Worm (Caenorhabditis elegans): ENCODE data around the gene glf-1.
A peak's percentile ranks its signal among the peaks of the same experiment; 100 is the strongest.

The glf-1 gene

DNA sequence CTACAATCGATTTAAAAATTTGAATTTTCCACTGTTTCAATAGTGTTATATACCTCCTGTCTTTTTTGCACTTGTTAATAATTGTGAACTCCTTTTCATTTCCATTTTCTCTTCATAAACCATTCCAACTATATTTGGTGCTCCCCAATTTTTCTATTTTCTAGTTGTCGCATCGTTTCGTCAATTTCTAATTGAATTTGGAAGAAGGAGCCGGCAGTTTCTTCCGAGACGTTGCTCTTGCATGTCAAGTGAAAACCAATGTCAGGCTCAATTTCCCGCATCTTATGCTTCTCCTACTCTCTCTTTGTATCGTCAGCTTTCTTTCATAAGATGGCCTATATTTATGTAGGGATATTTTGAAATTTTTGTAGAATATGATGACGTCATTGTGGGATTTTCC is 42.2 kb downstream of the glf-1 start:
- TF ChIP-seq nhr-84 (tag; optimal IDR thresholded peaks at IDR 0.05) (no peak), lin-14 (GFP tag; optimal IDR thresholded peaks at IDR 0.05) (peak; percentile 60)

DNA sequence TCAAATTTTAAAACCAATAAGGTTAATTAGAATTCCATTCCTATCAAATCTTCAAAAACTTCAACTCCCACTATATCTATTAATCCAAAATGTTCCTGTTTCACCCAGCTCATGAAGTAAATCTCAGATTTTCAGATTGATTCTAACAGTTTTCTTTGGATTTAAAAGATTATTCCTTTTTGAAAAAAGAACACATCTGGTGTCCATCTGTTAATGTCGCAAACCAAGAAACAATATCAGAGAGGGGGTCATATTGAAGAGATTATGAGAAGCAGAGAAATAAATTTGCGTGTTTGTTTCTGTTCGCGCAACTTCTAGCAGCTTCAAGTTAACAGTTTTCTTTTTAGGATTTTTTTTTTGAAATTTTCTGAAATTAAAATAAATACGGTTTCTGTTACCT is 43.3 kb downstream of the glf-1 start:
- TF ChIP-seq fkh-4 (tag; optimal IDR thresholded peaks at IDR 0.05; ENCODE audit: borderline replicate concordance) (peak; percentile 8), unc-62 (GFP tag; optimal IDR thresholded peaks at IDR 0.05) (no peak), dsc-1 (tag; optimal IDR thresholded peaks at IDR 0.05) (peak; percentile 41), nhr-47 (tag; optimal IDR thresholded peaks at IDR 0.05) (no peak), efl-1 (optimal IDR thresholded peaks at IDR 0.05) (no peak), efl-1 (GFP tag; optimal IDR thresholded peaks at IDR 0.05 in 1 of 2) (peak in 1 of 2 experiments; percentile 34)

DNA sequence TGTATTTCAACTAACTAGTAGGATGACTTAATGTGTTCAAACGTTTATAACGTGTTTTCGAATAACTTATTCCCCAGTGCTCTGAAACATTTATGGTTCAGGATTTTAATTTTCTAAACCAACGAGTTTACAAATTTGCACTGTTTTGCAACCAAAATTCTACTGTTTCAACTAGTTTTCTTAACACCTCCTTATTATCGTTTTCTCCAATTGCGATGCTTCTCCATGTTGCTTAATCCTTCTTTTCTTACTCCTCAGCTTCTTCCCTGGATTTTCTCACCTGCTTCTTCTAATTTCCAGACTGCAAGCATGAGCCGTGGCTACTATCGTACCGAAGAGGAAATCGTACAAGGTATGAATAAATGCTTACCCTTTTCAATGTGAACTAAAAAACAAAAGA is 44.7 kb downstream of the glf-1 start, which contains the start of gene lin-33:
Gene lin-33, plus strand, starts transcription at position 301 of the 400 bp plus-strand sequence.
- TF ChIP-seq efl-1 (optimal IDR thresholded peaks at IDR 0.05) (no peak), efl-1 (GFP tag; optimal IDR thresholded peaks at IDR 0.05 in 1 of 2) (peak in 1 of 2 experiments; percentile 86), fos-1 (tag; optimal IDR thresholded peaks at IDR 0.05) (no peak)

DNA sequence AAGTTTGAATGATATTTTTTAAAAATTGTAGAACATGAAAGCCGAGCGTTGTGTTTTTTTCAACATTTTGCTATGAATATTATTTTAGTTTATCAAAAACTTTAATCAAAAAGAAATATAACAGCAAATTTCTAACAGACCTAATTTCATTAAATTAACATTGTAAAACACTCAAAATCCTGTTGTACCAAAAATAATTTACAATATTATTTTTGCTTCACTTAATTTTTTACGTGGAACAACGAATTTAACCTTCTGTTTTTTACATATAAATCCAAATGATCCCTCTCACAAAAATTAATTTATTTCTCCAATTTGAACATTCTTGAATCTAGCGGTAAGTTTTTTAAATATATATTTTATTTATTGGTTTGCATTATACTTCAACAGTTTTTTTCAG is 48.4 kb downstream of the glf-1 start, which contains the start of gene H32C10.1:
Gene H32C10.1, plus strand, starts transcription at position 301 of the 400 bp plus-strand sequence.
- no peak for TF ChIP-seq ceh-82 (tag; optimal IDR thresholded peaks at IDR 0.05)
- no peak for TF ChIP-seq mef-2 (tag; optimal IDR thresholded peaks at IDR 0.05)
- TF ChIP-seq fkh-10 (GFP tag; optimal IDR thresholded peaks at IDR 0.05): no peak
- no peak for TF ChIP-seq ceh-90 (tag; optimal IDR thresholded peaks at IDR 0.05)
- no peak for TF ChIP-seq irx-1 (tag; optimal IDR thresholded peaks at IDR 0.05)
- TF ChIP-seq elt-2 (tag; optimal IDR thresholded peaks at IDR 0.05): no peak
- TF ChIP-seq mdl-1 (tag; optimal IDR thresholded peaks at IDR 0.05): no peak
- TF ChIP-seq lir-3 (tag; optimal IDR thresholded peaks at IDR 0.05; ENCODE audit: poor library complexity): no peak
- TF ChIP-seq sup-37 (GFP tag; optimal IDR thresholded peaks at IDR 0.05): no peak
- no peak for TF ChIP-seq alr-1 (tag; optimal IDR thresholded peaks at IDR 0.05; ENCODE audit: borderline replicate concordance)
- no peak for TF ChIP-seq isw-1 (GFP tag; IDR thresholded peaks at IDR 0.05)
- TF ChIP-seq fkh-8 (tag; optimal IDR thresholded peaks at IDR 0.05): no peak
- no peak for TF ChIP-seq sptf-1 (tag; optimal IDR thresholded peaks at IDR 0.05)
- no peak for TF ChIP-seq pqm-1 (tag; optimal IDR thresholded peaks at IDR 0.05)
- TF ChIP-seq rnt-1 (tag; optimal IDR thresholded peaks at IDR 0.05): no peak
- no peak for TF ChIP-seq lsy-2 (tag; optimal IDR thresholded peaks at IDR 0.05)
- no peak for TF ChIP-seq ceh-63 (GFP tag; optimal IDR thresholded peaks at IDR 0.05)
- no peak for TF ChIP-seq dpl-1 (GFP tag; optimal IDR thresholded peaks at IDR 0.05)

DNA sequence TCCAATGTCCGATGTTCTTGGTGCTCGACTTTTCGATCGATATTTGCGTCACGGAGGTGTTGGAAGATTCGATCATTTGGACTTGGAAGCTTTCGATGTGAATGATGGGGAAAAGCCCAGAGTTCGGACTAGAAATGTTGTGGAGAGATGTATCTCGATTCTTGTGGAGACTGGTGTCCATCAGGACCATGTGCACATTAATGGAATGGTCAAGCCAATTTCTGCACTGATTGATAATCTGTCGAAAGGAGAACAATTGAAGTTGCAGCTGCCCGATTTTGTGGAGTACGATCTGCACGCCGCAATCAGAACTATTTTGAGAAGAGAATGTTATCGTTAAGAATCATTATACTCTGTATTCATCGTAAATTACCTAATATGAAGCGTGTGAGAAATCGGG is 51.5 kb downstream of the glf-1 start:
- TF ChIP-seq nhr-90 (tag; optimal IDR thresholded peaks at IDR 0.05; ENCODE audit: poor library complexity): no peak
- no peak for TF ChIP-seq snu-23 (GFP tag; optimal IDR thresholded peaks at IDR 0.05)
- no peak for TF ChIP-seq C04F5.9 (tag; optimal IDR thresholded peaks at IDR 0.05)
- TF ChIP-seq nhr-19 (GFP tag; conservative IDR thresholded peaks at IDR 0.05): no peak
- no peak for TF ChIP-seq nhr-237 (tag; optimal IDR thresholded peaks at IDR 0.05)
- TF ChIP-seq sox-4 (tag; optimal IDR thresholded peaks at IDR 0.05): no peak
- TF ChIP-seq fkh-10 (GFP tag; optimal IDR thresholded peaks at IDR 0.05): no peak
- TF ChIP-seq lin-35 (GFP tag; optimal IDR thresholded peaks at IDR 0.05): no peak
- TF ChIP-seq ceh-88 (GFP tag; IDR thresholded peaks at IDR 0.05): no peak
- TF ChIP-seq nhr-76 (tag; optimal IDR thresholded peaks at IDR 0.05): no peak
- no peak for TF ChIP-seq hpl-2 (GFP tag; optimal IDR thresholded peaks at IDR 0.05)
- TF ChIP-seq ces-1 (GFP tag; optimal IDR thresholded peaks at IDR 0.05): no peak
- TF ChIP-seq xbp-1 (tag; optimal IDR thresholded peaks at IDR 0.05): no peak
- TF ChIP-seq alr-1 (tag; optimal IDR thresholded peaks at IDR 0.05; ENCODE audit: borderline replicate concordance): no peak
- TF ChIP-seq pag-3 (tag; optimal IDR thresholded peaks at IDR 0.05; ENCODE audit: borderline replicate concordance, insufficient read depth): no peak
- no peak for TF ChIP-seq efl-3 (GFP tag; optimal IDR thresholded peaks at IDR 0.05)
